Worm (Caenorhabditis elegans) whole organism, L2 larva: ENCODE data around the gene uba-1.

Source experiments
- R02D3.7 ChIP-seq: fragments of 150-350 bp; optimal IDR thresholded peaks from 2 replicates; lab custom pipeline; 2014; ENCODE audit warnings: missing biosample characterization, missing genetic modification characterization
- ZK546.5 ChIP-seq: sonication (generic microtip); optimal IDR thresholded peaks from 2 replicates; lab custom pipeline; 2017; ENCODE audit warnings: missing biosample characterization, missing genetic modification characterization
- ama-1 ChIP-seq: fragments of 150-350 bp; optimal IDR thresholded peaks from 2 replicates; lab custom pipeline; 2018; ENCODE audit warnings: inconsistent platforms
- ceh-82 ChIP-seq: fragments of 150-350 bp; optimal IDR thresholded peaks from 2 replicates; lab custom pipeline; 2014; ENCODE audit warnings: missing biosample characterization, missing genetic modification characterization
- fos-1 ChIP-seq: fragments of 150-350 bp; optimal IDR thresholded peaks from 2 replicates; lab custom pipeline; 2014; ENCODE audit warnings: missing biosample characterization, missing genetic modification characterization
- lin-13 ChIP-seq: fragments of 150-350 bp; optimal IDR thresholded peaks from 2 replicates; lab custom pipeline; 2014; ENCODE audit warnings: missing biosample characterization, missing genetic modification reagents, missing genetic modification characterization
- mbf-1 ChIP-seq: sonication (generic microtip); optimal IDR thresholded peaks from 2 replicates; lab custom pipeline; 2017; ENCODE audit warnings: missing biosample characterization, missing genetic modification characterization
- mdl-1 ChIP-seq, 2 experiments: fragments of 150-350 bp in 1 of 2; sonication (generic microtip) in 1 of 2; optimal IDR thresholded peaks; 2 replicates each; lab custom pipeline; 2017; ENCODE audit warnings: missing biosample characterization in 2 of 2, missing genetic modification characterization in 2 of 2
- nhr-11 ChIP-seq: fragments of 150-350 bp; optimal IDR thresholded peaks from 2 replicates; lab custom pipeline; 2014; ENCODE audit warnings: missing biosample characterization, missing genetic modification characterization
- nhr-12 ChIP-seq: fragments of 150-350 bp; optimal IDR thresholded peaks from 2 replicates; lab custom pipeline; 2014; ENCODE audit warnings: missing biosample characterization, missing genetic modification characterization
- nhr-21 ChIP-seq: fragments of 150-350 bp; optimal IDR thresholded peaks from 2 replicates; lab custom pipeline; 2014; ENCODE audit warnings: missing biosample characterization, missing genetic modification characterization
- unc-39 ChIP-seq: fragments of 150-350 bp; optimal IDR thresholded peaks from 2 replicates; lab custom pipeline; 2014; ENCODE audit warnings: missing biosample characterization, missing genetic modification characterization
- unc-62 ChIP-seq: fragments of 150-350 bp; optimal IDR thresholded peaks from 2 replicates; lab custom pipeline; 2014; ENCODE audit warnings: missing biosample characterization, missing genetic modification reagents, missing genetic modification characterization

- TF ChIP-seq nhr-12 (tag; lab: Kevin White, UChicago) (no peak), fos-1 (tag; lab: Kevin White, UChicago) (no peak), unc-39 (tag; lab: Kevin White, UChicago) (no peak), mdl-1 (tag; optimal IDR thresholded peaks at IDR 0.05; lab: Kevin White, UChicago) (no peak), unc-62 (GFP tag; lab: Kevin White, UChicago) (no peak), mbf-1 (tag; lab: Kevin White, UChicago) (no peak), ama-1 (lab: Kevin White, UChicago) (no peak), R02D3.7 (no peak), nhr-11 (tag; lab: Kevin White, UChicago) (no peak), nhr-21 (tag; lab: Kevin White, UChicago) (no peak), ceh-82 (tag; lab: Kevin White, UChicago) (no peak), ZK546.5 (no peak), lin-13 (no peak)
Observed at ce11 chrIV:9963945-9964344, 30.8 kb downstream of the uba-1 start, which contains the start of gene T13H10.2.
